Worm (Caenorhabditis elegans) whole organism, L4 larva: Measurements from ENCODE around the gene bpl-1.

ENCODE experiments used
- F10B5.3 ChIP-seq: sonication (generic microtip); optimal IDR thresholded peaks from 2 replicates; lab custom pipeline; 2016; ENCODE audit warnings: mild to moderate bottlenecking, missing genetic modification characterization, missing compliant biosample characterization
- F49E8.2 ChIP-seq: sonication (generic microtip); optimal IDR thresholded peaks from 2 replicates; lab custom pipeline; 2016; ENCODE audit warnings: missing compliant biosample characterization, mild to moderate bottlenecking, missing genetic modification characterization, borderline replicate concordance
- Y48G9A.11 ChIP-seq: fragments of 200-800 bp; sonication (Bioruptor generic); IDR thresholded peaks from 2 replicates; pipeline ENCODE4 v1.3.6; 2022; ENCODE audit warnings: missing genetic modification reagents, missing genetic modification characterization, missing compliant biosample characterization
- ZK337.2 ChIP-seq: fragments of 200-800 bp; sonication (Bioruptor generic); IDR thresholded peaks from 2 replicates; pipeline ENCODE4 v1.3.6; 2022; ENCODE audit warnings: missing genetic modification reagents, missing genetic modification characterization, missing compliant biosample characterization
- ZK546.5 ChIP-seq, 2 experiments: sonication (generic microtip); optimal IDR thresholded peaks; 2 replicates each; lab custom pipeline; 2017; ENCODE audit warnings: missing biosample characterization in 2 of 2, missing genetic modification characterization in 2 of 2
- cey-2 ChIP-seq: sonication (generic microtip); optimal IDR thresholded peaks from 3 replicates; lab custom pipeline; 2017; ENCODE audit warnings: missing genetic modification characterization, mild to moderate bottlenecking, missing compliant biosample characterization, antibody characterized with exemption, borderline replicate concordance; ENCODE audit not compliant: insufficient read depth
- ctbp-1 ChIP-seq: fragments of 200-800 bp; sonication (Bioruptor generic); IDR thresholded peaks from 2 replicates; pipeline ENCODE4 v1.3.6; 2022; ENCODE audit warnings: missing genetic modification reagents, missing genetic modification characterization, missing compliant biosample characterization
- daf-16 ChIP-seq, 3 experiments: sonication (generic microtip); optimal IDR thresholded peaks; 2 replicates each; lab custom pipeline; 2016 to 2017; ENCODE audit warnings: missing genetic modification characterization in 3 of 3, missing genetic modification reagents in 3 of 3, mild to moderate bottlenecking in 2 of 3, missing compliant biosample characterization in 2 of 3, missing biosample characterization in 1 of 3, moderate library complexity in 1 of 3
- daf-19 ChIP-seq: fragments of 200-800 bp; sonication (Bioruptor generic); conservative IDR thresholded peaks from 2 replicates; pipeline ENCODE4 v1.3.6; 2022; ENCODE audit warnings: missing genetic modification characterization, missing compliant biosample characterization
- dmd-9 ChIP-seq: fragments of 200-800 bp; sonication (Bioruptor generic); IDR thresholded peaks from 2 replicates; pipeline ENCODE4 v1.3.6; 2022; ENCODE audit warnings: missing genetic modification reagents, missing genetic modification characterization, missing compliant biosample characterization
- dpl-1 ChIP-seq: fragments of 150-350 bp; optimal IDR thresholded peaks from 2 replicates; lab custom pipeline; 2014; ENCODE audit warnings: missing biosample characterization, missing genetic modification reagents, missing genetic modification characterization
- duxl-1 ChIP-seq: sonication (generic microtip); optimal IDR thresholded peaks from 2 replicates; lab custom pipeline; 2016; ENCODE audit warnings: mild to moderate bottlenecking, missing genetic modification characterization, moderate library complexity, missing compliant biosample characterization; ENCODE audit not compliant: poor library complexity
- gei-8 ChIP-seq: fragments of 200-800 bp; sonication (Bioruptor generic); optimal IDR thresholded peaks from 2 replicates; lab custom pipeline; 2018; ENCODE audit warnings: mild to moderate bottlenecking, missing genetic modification characterization, missing compliant biosample characterization
- hif-1 ChIP-seq, 2 experiments: sonication (generic microtip); optimal IDR thresholded peaks; 2 replicates each; lab custom pipeline; 2016 to 2017; ENCODE audit warnings: missing compliant biosample characterization in 2 of 2, missing genetic modification characterization in 2 of 2, missing genetic modification reagents in 2 of 2, missing genotype in 2 of 2, mild to moderate bottlenecking in 1 of 2
- hmg-1.1 ChIP-seq: fragments of 200-800 bp; sonication (Bioruptor generic); IDR thresholded peaks from 2 replicates; pipeline ENCODE4 v1.3.6; 2022; ENCODE audit warnings: missing genetic modification reagents, missing genetic modification characterization, missing compliant biosample characterization
- jun-1 ChIP-seq: fragments of 150-350 bp; optimal IDR thresholded peaks from 2 replicates; lab custom pipeline; 2014; ENCODE audit warnings: missing biosample characterization, missing genetic modification reagents, missing genetic modification characterization
- lin-1 ChIP-seq: fragments of 200-800 bp; sonication (Bioruptor generic); IDR thresholded peaks from 2 replicates; pipeline ENCODE4 v1.3.6; 2022; ENCODE audit warnings: missing genetic modification reagents, missing genetic modification characterization, missing compliant biosample characterization
- lin-29 ChIP-seq: fragments of 200-800 bp; sonication (Bioruptor generic); IDR thresholded peaks from 2 replicates; pipeline ENCODE4 v1.3.6; 2022; ENCODE audit warnings: missing genetic modification reagents, missing genetic modification characterization, missing compliant biosample characterization
- lin-38 ChIP-seq: fragments of 200-800 bp; sonication (Bioruptor generic); IDR thresholded peaks from 2 replicates; pipeline ENCODE4 v1.3.6; 2022; ENCODE audit warnings: missing genetic modification reagents, missing genetic modification characterization, missing compliant biosample characterization
- lsy-2 ChIP-seq, 2 experiments: fragments of 150-350 bp in 1 of 2; sonication (generic microtip) in 1 of 2; optimal IDR thresholded peaks; 2 replicates each; lab custom pipeline; 2014 to 2017; ENCODE audit warnings: missing biosample characterization in 2 of 2, missing genetic modification characterization in 2 of 2
- mep-1 ChIP-seq: fragments of 150-350 bp; sonication (generic microtip); optimal IDR thresholded peaks from 3 replicates; lab custom pipeline; 2014; ENCODE audit warnings: missing biosample characterization, missing genetic modification characterization
- mes-2 ChIP-seq: sonication (generic microtip); optimal IDR thresholded peaks from 2 replicates; lab custom pipeline; 2016; ENCODE audit warnings: missing genotype, mild to moderate bottlenecking, missing genetic modification characterization, missing compliant biosample characterization; ENCODE audit not compliant: poor library complexity, severe bottlenecking
- mxl-2 ChIP-seq: fragments of 200-800 bp; sonication (Bioruptor generic); conservative IDR thresholded peaks from 2 replicates; pipeline ENCODE4 v1.3.6; 2022; ENCODE audit warnings: missing genetic modification reagents, missing genetic modification characterization, missing compliant biosample characterization
- nhr-102 ChIP-seq: sonication (generic microtip); optimal IDR thresholded peaks from 2 replicates; lab custom pipeline; 2016; ENCODE audit warnings: mild to moderate bottlenecking, missing genetic modification characterization, moderate library complexity, missing compliant biosample characterization
- nhr-237 ChIP-seq: sonication (generic microtip); optimal IDR thresholded peaks from 2 replicates; lab custom pipeline; 2017; ENCODE audit warnings: missing biosample characterization, missing genetic modification characterization
- nhr-42 ChIP-seq: fragments of 200-800 bp; sonication (Bioruptor generic); IDR thresholded peaks from 2 replicates; pipeline ENCODE4 v1.3.6; 2022; ENCODE audit warnings: missing genetic modification characterization, missing compliant biosample characterization
- nhr-48 ChIP-seq: sonication (generic microtip); optimal IDR thresholded peaks from 2 replicates; lab custom pipeline; 2016; ENCODE audit warnings: mild to moderate bottlenecking, missing genetic modification characterization, missing compliant biosample characterization
- nhr-6 ChIP-seq: fragments of 150-350 bp; optimal IDR thresholded peaks from 2 replicates; lab custom pipeline; 2014; ENCODE audit warnings: missing biosample characterization, missing genetic modification characterization
- nhr-77 ChIP-seq: fragments of 150-350 bp; optimal IDR thresholded peaks from 2 replicates; lab custom pipeline; 2014; ENCODE audit warnings: missing biosample characterization, missing genetic modification characterization
- pha-4 ChIP-seq, 2 experiments: fragments of 150-350 bp in 1 of 2; fragments of 200-800 bp in 1 of 2; sonication (Bioruptor generic) in 1 of 2; IDR thresholded peaks in 1 of 2; optimal IDR thresholded peaks in 1 of 2; 2 replicates each; pipeline versions ENCODE4 v1.3.6 to Lab custom; 2014 to 2022; ENCODE audit warnings: missing genetic modification characterization in 2 of 2, missing genetic modification reagents in 2 of 2, missing biosample characterization in 1 of 2, missing compliant biosample characterization in 1 of 2
- php-3 ChIP-seq: fragments of 200-800 bp; sonication (Bioruptor generic); IDR thresholded peaks from 2 replicates; pipeline ENCODE4 v1.3.6; 2022; ENCODE audit warnings: missing genetic modification reagents, missing genetic modification characterization, missing compliant biosample characterization
- pqm-1 ChIP-seq: sonication (generic microtip); optimal IDR thresholded peaks from 2 replicates; lab custom pipeline; 2017; ENCODE audit warnings: missing biosample characterization, missing genetic modification characterization
- set-16 ChIP-seq: fragments of 200-800 bp; sonication (Bioruptor generic); IDR thresholded peaks from 2 replicates; pipeline ENCODE4 v1.3.6; 2022; ENCODE audit warnings: missing genetic modification reagents, missing genetic modification characterization, missing compliant biosample characterization
- tag-97 ChIP-seq: fragments of 200-800 bp; sonication (Bioruptor generic); IDR thresholded peaks from 2 replicates; pipeline ENCODE4 v1.3.6; 2022; ENCODE audit warnings: missing genetic modification characterization, missing compliant biosample characterization
- tra-1 ChIP-seq: fragments of 200-800 bp; sonication (Bioruptor generic); IDR thresholded peaks from 2 replicates; pipeline ENCODE4 v1.3.6; 2022; ENCODE audit warnings: missing genetic modification reagents, missing genetic modification characterization, missing compliant biosample characterization
- unc-39 ChIP-seq: sonication (generic microtip); optimal IDR thresholded peaks from 2 replicates; lab custom pipeline; 2017; ENCODE audit warnings: missing biosample characterization, missing genetic modification characterization
- zag-1 ChIP-seq: fragments of 150-350 bp; optimal IDR thresholded peaks from 2 replicates; lab custom pipeline; 2014; ENCODE audit warnings: missing biosample characterization, missing genetic modification characterization
- zfp-3 ChIP-seq: fragments of 200-800 bp; sonication (Bioruptor generic); conservative IDR thresholded peaks from 2 replicates; pipeline ENCODE4 v1.3.6; 2022; ENCODE audit warnings: missing genetic modification reagents, missing genetic modification characterization, missing compliant biosample characterization
- zip-2 ChIP-seq: fragments of 150-350 bp; optimal IDR thresholded peaks from 2 replicates; lab custom pipeline; 2014; ENCODE audit warnings: missing biosample characterization, missing genetic modification characterization

bpl-1 gene

ce11 chrII:6269805-6270414 lies 4.1 kb upstream of the bpl-1 start, which contains the start of gene F13H8.2 (continued):
- TF ChIP-seq hif-1 (tag; optimal IDR thresholded peaks at IDR 0.05; lab: Kevin White, UChicago), result peak in 1 of 2 experiments; percentile 58
- TF ChIP-seq daf-19 (GFP tag; lab: Robert Waterston, UW), result 0 out of 2 replicates have a peak, but pooled peaks have one; percentile 34
- TF ChIP-seq nhr-6 (tag; lab: Kevin White, UChicago), result peak; percentile 36
- TF ChIP-seq hmg-1.1 (GFP tag; lab: Robert Waterston, UW), result peak; percentile 90
- TF ChIP-seq unc-39 (tag; lab: Kevin White, UChicago), result no peak
- no peak for TF ChIP-seq pha-4 (GFP tag; IDR thresholded peaks at IDR 0.05; lab: Robert Waterston, UW)
- no peak for TF ChIP-seq pha-4 (tag; optimal IDR thresholded peaks at IDR 0.05; lab: Kevin White, UChicago)
- no peak for TF ChIP-seq pqm-1 (tag; lab: Kevin White, UChicago)
- 0 out of 2 replicates have a peak, but pooled peaks have one; percentile 35 for TF ChIP-seq mxl-2 (GFP tag; lab: Robert Waterston, UW)
- no peak for TF ChIP-seq jun-1
- peak; percentile 70; the same call in 1 of the 2 replicates for TF ChIP-seq ZK337.2 (GFP tag; lab: Robert Waterston, UW)
- TF ChIP-seq F10B5.3 (tag; lab: Kevin White, UChicago), result no peak
- TF ChIP-seq cey-2 (tag; lab: Kevin White, UChicago), result no peak
- TF ChIP-seq zip-2 (tag; lab: Kevin White, UChicago), result no peak
- TF ChIP-seq ZK546.5 (tag; optimal IDR thresholded peaks at IDR 0.05; lab: Kevin White, UChicago), result no peak
- TF ChIP-seq lin-29 (GFP tag; lab: Robert Waterston, UW), result 0 out of 2 replicates have a peak, but pooled peaks have one; percentile 11
- no peak for TF ChIP-seq tag-97 (GFP tag; lab: Robert Waterston, UW)
- peak; percentile 41 for TF ChIP-seq duxl-1 (tag; lab: Kevin White, UChicago)
- TF ChIP-seq php-3 (GFP tag; lab: Robert Waterston, UW), result 0 out of 2 replicates have a peak, but pooled peaks have one; percentile 36
- TF ChIP-seq zag-1 (tag; lab: Kevin White, UChicago), result no peak
- no peak for TF ChIP-seq nhr-102 (tag; lab: Kevin White, UChicago)
- peak; percentile 89 for TF ChIP-seq lin-38 (GFP tag; lab: Robert Waterston, UW)
- peak; percentile 67; the same call in 1 of the 2 replicates for TF ChIP-seq nhr-42 (GFP tag; lab: Robert Waterston, UW)
- TF ChIP-seq F49E8.2, result peak; percentile 22
- peak in 1 of 2 experiments; percentile 5 for TF ChIP-seq daf-16 (GFP tag; optimal IDR thresholded peaks at IDR 0.05; lab: Kevin White, UChicago)
- TF ChIP-seq daf-16 (tag; optimal IDR thresholded peaks at IDR 0.05; lab: Kevin White, UChicago), result peak; percentile 6
- peak; percentile 26 to 80 for TF ChIP-seq lsy-2 (tag; optimal IDR thresholded peaks at IDR 0.05; lab: Kevin White, UChicago)
- TF ChIP-seq ctbp-1, result peak; percentile 91
- TF ChIP-seq dmd-9 (GFP tag; lab: Robert Waterston, UW), result peak; percentile 71
- peak; percentile 92 for TF ChIP-seq mes-2
- peak; percentile 95 for TF ChIP-seq dpl-1 (GFP tag; lab: Kevin White, UChicago)
- TF ChIP-seq set-16, result no peak; the same call in 1 of the 2 replicates
- peak; percentile 91 for TF ChIP-seq lin-1 (GFP tag; lab: Robert Waterston, UW)
- no peak for TF ChIP-seq nhr-237 (tag; lab: Kevin White, UChicago)
- peak; percentile 81 for TF ChIP-seq mep-1
- TF ChIP-seq nhr-77, result peak; percentile 28
- peak; percentile 62; the same call in 1 of the 2 replicates for TF ChIP-seq tra-1 (GFP tag; lab: Robert Waterston, UW)
- TF ChIP-seq Y48G9A.11 (GFP tag; lab: Robert Waterston, UW), result peak; percentile 70
- TF ChIP-seq zfp-3, result 0 out of 2 replicates have a peak, but pooled peaks have one; percentile 17
- peak; percentile 22 for TF ChIP-seq nhr-48 (tag; lab: Kevin White, UChicago)
- TF ChIP-seq gei-8 (GFP tag; lab: Kevin White, UChicago), result no peak
